Fruit fly (Drosophila melanogaster) whole organism, prepupa: ENCODE measurements around the gene RnpS1.

Source experiments
- CG11294 ChIP-seq: fragments of 200-800 bp; sonication (Bioruptor generic); IDR thresholded peaks from 2 replicates; pipeline ENCODE4 v1.3.6; 2022; ENCODE audit warnings: missing biosample characterization, missing genetic modification characterization
- CG11762 ChIP-seq: fragments of 200-800 bp; sonication (Bioruptor generic); optimal IDR thresholded peaks from 3 replicates; lab custom pipeline; 2016; ENCODE audit warnings: missing biosample characterization, missing genetic modification characterization; ENCODE audit not compliant: insufficient read depth
- CG11902 ChIP-seq: fragments of 200-800 bp; sonication (Bioruptor generic); optimal IDR thresholded peaks from 3 replicates; lab custom pipeline; 2016; ENCODE audit warnings: missing biosample characterization, missing genetic modification characterization
- CG15336 ChIP-seq: fragments of 200-800 bp; sonication (Bioruptor generic); IDR thresholded peaks from 2 replicates; pipeline ENCODE4 v1.3.6; 2022; ENCODE audit warnings: missing biosample characterization, missing genetic modification characterization
- CG1621 ChIP-seq: fragments of 200-800 bp; sonication (Bioruptor generic); optimal IDR thresholded peaks from 3 replicates; lab custom pipeline; 2018; ENCODE audit warnings: missing biosample characterization, mild to moderate bottlenecking, missing genetic modification characterization
- CG16779 ChIP-seq: fragments of 200-800 bp; sonication (Bioruptor generic); optimal IDR thresholded peaks from 3 replicates; lab custom pipeline; 2017; ENCODE audit warnings: missing biosample characterization, mild to moderate bottlenecking, missing genetic modification characterization
- CG31627 ChIP-seq: fragments of 200-800 bp; sonication (Bioruptor generic); optimal IDR thresholded peaks from 3 replicates; lab custom pipeline; 2016; ENCODE audit warnings: missing biosample characterization, missing genetic modification characterization
- CG32006 ChIP-seq: fragments of 200-800 bp; sonication (Bioruptor generic); optimal IDR thresholded peaks from 3 replicates; lab custom pipeline; 2017; ENCODE audit warnings: missing biosample characterization, mild to moderate bottlenecking, missing genetic modification characterization
- CG34406 ChIP-seq: fragments of 200-800 bp; sonication (Bioruptor generic); optimal IDR thresholded peaks from 3 replicates; lab custom pipeline; 2016; ENCODE audit warnings: missing biosample characterization, missing genetic modification characterization
- CG3919 ChIP-seq: fragments of 200-800 bp; sonication (Bioruptor generic); optimal IDR thresholded peaks from 3 replicates; lab custom pipeline; 2016; ENCODE audit warnings: missing biosample characterization, missing genetic modification characterization
- CG4318 ChIP-seq: fragments of 200-800 bp; sonication (Bioruptor generic); optimal IDR thresholded peaks from 3 replicates; lab custom pipeline; 2017; ENCODE audit warnings: missing biosample characterization, mild to moderate bottlenecking, missing genetic modification characterization
- CG6163 ChIP-seq: fragments of 200-800 bp; sonication (Bioruptor generic); IDR thresholded peaks from 3 replicates; pipeline ENCODE4 v1.3.6; 2022; ENCODE audit warnings: missing biosample characterization, missing genetic modification characterization
- CG6276 ChIP-seq: fragments of 200-800 bp; sonication (Bioruptor generic); optimal IDR thresholded peaks from 2 replicates; lab custom pipeline; 2017; ENCODE audit warnings: missing biosample characterization, mild to moderate bottlenecking, missing genetic modification characterization
- CG6792 ChIP-seq: fragments of 200-800 bp; sonication (Bioruptor generic); optimal IDR thresholded peaks from 3 replicates; lab custom pipeline; 2016; ENCODE audit warnings: missing biosample characterization, missing genetic modification characterization
- CG6854 ChIP-seq: fragments of 200-800 bp; sonication (Bioruptor generic); optimal IDR thresholded peaks from 2 replicates; lab custom pipeline; 2017; ENCODE audit warnings: missing biosample characterization, mild to moderate bottlenecking, missing genetic modification characterization
- CG8119 ChIP-seq: fragments of 200-800 bp; sonication (Bioruptor generic); IDR thresholded peaks from 3 replicates; pipeline ENCODE4 v1.3.6; 2022; ENCODE audit warnings: missing biosample characterization, missing genetic modification characterization
- CG8632 ChIP-seq: fragments of 200-800 bp; sonication (Bioruptor generic); optimal IDR thresholded peaks from 3 replicates; lab custom pipeline; 2016; ENCODE audit warnings: missing biosample characterization, missing genetic modification characterization
- CG9139 ChIP-seq: fragments of 200-800 bp; sonication (Bioruptor generic); optimal IDR thresholded peaks from 3 replicates; lab custom pipeline; 2017; ENCODE audit warnings: missing biosample characterization, mild to moderate bottlenecking, missing genetic modification characterization
- Eip75B ChIP-seq: fragments of 200-800 bp; sonication (Bioruptor generic); optimal IDR thresholded peaks from 3 replicates; lab custom pipeline; 2016; ENCODE audit warnings: missing biosample characterization, missing genetic modification characterization
- Eip78C ChIP-seq: fragments of 200-800 bp; sonication (Bioruptor generic); peaks from one replicate; lab custom pipeline; 2016; ENCODE audit warnings: missing biosample characterization, missing genetic modification characterization
- Eip93F ChIP-seq: fragments of 200-800 bp; sonication (Bioruptor generic); optimal IDR thresholded peaks from 2 replicates; lab custom pipeline; 2016; ENCODE audit warnings: missing biosample characterization, mild to moderate bottlenecking, missing genetic modification characterization
- Ets96B ChIP-seq: fragments of 200-800 bp; optimal IDR thresholded peaks from 2 replicates; lab custom pipeline; 2019; ENCODE audit warnings: missing biosample characterization, mild to moderate bottlenecking, missing genetic modification characterization, moderate library complexity
- Hr39 ChIP-seq: fragments of 200-800 bp; sonication (Bioruptor generic); optimal IDR thresholded peaks from 2 replicates; lab custom pipeline; 2016; ENCODE audit warnings: missing biosample characterization, missing genetic modification characterization
- Hr4 ChIP-seq: fragments of 200-800 bp; sonication (Bioruptor generic); optimal IDR thresholded peaks from 3 replicates; lab custom pipeline; 2016; ENCODE audit warnings: missing biosample characterization, missing genetic modification characterization
- Lpt ChIP-seq: fragments of 200-800 bp; sonication (Bioruptor generic); optimal IDR thresholded peaks from 3 replicates; lab custom pipeline; 2016; ENCODE audit warnings: missing biosample characterization, missing genetic modification characterization
- Met ChIP-seq: fragments of 200-800 bp; sonication (Bioruptor generic); optimal IDR thresholded peaks from 3 replicates; lab custom pipeline; 2016; ENCODE audit warnings: missing biosample characterization, missing genetic modification characterization
- Sox102F ChIP-seq: fragments of 200-800 bp; sonication (Bioruptor generic); optimal IDR thresholded peaks from 2 replicates; lab custom pipeline; 2016; ENCODE audit warnings: missing biosample characterization, mild to moderate bottlenecking, missing genetic modification characterization
- Sox14 ChIP-seq: fragments of 200-800 bp; sonication (Bioruptor generic); optimal IDR thresholded peaks from 3 replicates; lab custom pipeline; 2016; ENCODE audit warnings: missing biosample characterization, missing genetic modification characterization
- Sox15 ChIP-seq: fragments of 200-800 bp; sonication (Bioruptor generic); optimal IDR thresholded peaks from 3 replicates; lab custom pipeline; 2016; ENCODE audit warnings: missing biosample characterization, missing genetic modification characterization
- acj6 ChIP-seq: fragments of 200-800 bp; sonication (Bioruptor generic); optimal IDR thresholded peaks from 3 replicates; lab custom pipeline; 2016; ENCODE audit warnings: missing biosample characterization, missing genetic modification characterization
- cyc ChIP-seq: fragments of 200-800 bp; sonication (Bioruptor generic); optimal IDR thresholded peaks from 3 replicates; lab custom pipeline; 2016; ENCODE audit warnings: missing biosample characterization, missing genetic modification characterization
- dsx ChIP-seq: fragments of 200-800 bp; optimal IDR thresholded peaks from 3 replicates; lab custom pipeline; 2019; ENCODE audit warnings: missing biosample characterization, mild to moderate bottlenecking, missing genetic modification characterization, moderate library complexity; ENCODE audit not compliant: poor library complexity, severe bottlenecking
- eg ChIP-seq: fragments of 200-800 bp; sonication (Bioruptor generic); IDR thresholded peaks from 3 replicates; pipeline ENCODE4 v1.3.6; 2022; ENCODE audit warnings: missing biosample characterization, missing genetic modification characterization
- fd85E ChIP-seq: fragments of 200-800 bp; sonication (Bioruptor generic); optimal IDR thresholded peaks from 3 replicates; lab custom pipeline; 2016; ENCODE audit warnings: missing biosample characterization, missing genetic modification characterization
- fkh ChIP-seq: fragments of 200-800 bp; sonication (Bioruptor generic); optimal IDR thresholded peaks from 3 replicates; lab custom pipeline; 2017; ENCODE audit warnings: missing biosample characterization, mild to moderate bottlenecking, missing genetic modification characterization, moderate library complexity
- net ChIP-seq: fragments of 200-800 bp; sonication (Bioruptor generic); optimal IDR thresholded peaks from 3 replicates; lab custom pipeline; 2016; ENCODE audit warnings: missing biosample characterization, missing genetic modification characterization
- salr ChIP-seq, 2 experiments: fragments of 200-800 bp; sonication (Bioruptor generic); optimal IDR thresholded peaks; 3 replicates each; lab custom pipeline; 2016 to 2018; ENCODE audit warnings: missing biosample characterization in 2 of 2, missing genetic modification characterization in 2 of 2, mild to moderate bottlenecking in 1 of 2
- spab ChIP-seq: fragments of 200-800 bp; sonication (Bioruptor generic); optimal IDR thresholded peaks from 2 replicates; lab custom pipeline; 2017; ENCODE audit warnings: missing biosample characterization, mild to moderate bottlenecking, missing genetic modification characterization, missing genetic modification reagents
- ss ChIP-seq, 2 experiments: fragments of 200-800 bp; sonication (Bioruptor generic); optimal IDR thresholded peaks; 2 replicates in 1 of 2; 3 replicates in 1 of 2; lab custom pipeline; 2017 to 2018; ENCODE audit warnings: mild to moderate bottlenecking in 2 of 2, missing biosample characterization in 2 of 2, missing genetic modification characterization in 2 of 2, moderate library complexity in 1 of 2
- svp ChIP-seq: fragments of 200-800 bp; sonication (Bioruptor generic); peaks from one replicate; lab custom pipeline; 2016; ENCODE audit warnings: missing biosample characterization, missing genetic modification characterization
- topi ChIP-seq: fragments of 200-800 bp; sonication (Bioruptor generic); optimal IDR thresholded peaks from 3 replicates; lab custom pipeline; 2016; ENCODE audit warnings: missing biosample characterization, missing genetic modification characterization
- vri ChIP-seq: fragments of 200-800 bp; sonication (Bioruptor generic); optimal IDR thresholded peaks from 3 replicates; lab custom pipeline; 2016; ENCODE audit warnings: missing biosample characterization, mild to moderate bottlenecking, missing genetic modification characterization

Gene RnpS1

dm6 chr3R:9546808-9547381 is 4.9 kb upstream of the RnpS1 start:
- TF ChIP-seq CG6163 (no peak), salr (GFP tag; optimal IDR thresholded peaks at IDR 0.05; lab: Kevin White, UChicago) (no peak), Met (GFP tag; lab: Kevin White, UChicago) (no peak), fkh (GFP tag; lab: Kevin White, UChicago) (no peak), Hr4 (no peak), CG8632 (GFP tag; lab: Kevin White, UChicago) (no peak), Sox102F (GFP tag; lab: Kevin White, UChicago) (no peak), Eip93F (no peak), cyc (GFP tag; lab: Kevin White, UChicago) (no peak), CG6276 (no peak), CG1621 (tag; lab: Kevin White, UChicago) (no peak), acj6 (GFP tag; lab: Kevin White, UChicago) (no peak), CG4318 (GFP tag; lab: Kevin White, UChicago) (no peak), CG6792 (GFP tag; lab: Kevin White, UChicago) (no peak)
- TF ChIP-seq, all 60 proteins: peak for 0

- TF ChIP-seq fkh (GFP tag; lab: Kevin White, UChicago) (peak; percentile 22), fd85E (GFP tag; lab: Kevin White, UChicago) (no peak)
- TF ChIP-seq, all 60 proteins: peak for 1
These were observed 3.1 kb upstream of the RnpS1 start for dm6 chr3R:9548769-9549168.

- no peak for TF ChIP-seq CG11762
- TF ChIP-seq CG9139 (GFP tag; lab: Kevin White, UChicago), result peak; percentile 36
- TF ChIP-seq Eip78C (GFP tag; lab: Kevin White, UChicago), result peak; percentile 82
- no peak for TF ChIP-seq CG6854 (GFP tag; lab: Kevin White, UChicago)
- no peak for TF ChIP-seq CG31627 (GFP tag; lab: Kevin White, UChicago)
- TF ChIP-seq CG6276, result peak; percentile 27
- peak; percentile 70 for TF ChIP-seq vri (GFP tag; lab: Kevin White, UChicago)
- peak; percentile 26 for TF ChIP-seq net (GFP tag; lab: Kevin White, UChicago)
- no peak for TF ChIP-seq topi (GFP tag; lab: Kevin White, UChicago)
- peak; percentile 23 for TF ChIP-seq CG3919
- no peak for TF ChIP-seq CG8119 (GFP tag; lab: Robert Waterston, UW)
- TF ChIP-seq Ets96B (tag; lab: Kevin White, UChicago), result peak; percentile 5
- TF ChIP-seq CG34406 (GFP tag; lab: Kevin White, UChicago), result no peak
- TF ChIP-seq CG6163, result no peak
- TF ChIP-seq Hr39 (GFP tag; lab: Kevin White, UChicago), result no peak
- TF ChIP-seq Sox102F (GFP tag; lab: Kevin White, UChicago), result peak; percentile 46
- peak; percentile 79 for TF ChIP-seq dsx (GFP tag; lab: Kevin White, UChicago)
- no peak for TF ChIP-seq salr (GFP tag; optimal IDR thresholded peaks at IDR 0.05; lab: Kevin White, UChicago)
- TF ChIP-seq CG8632 (GFP tag; lab: Kevin White, UChicago), result peak; percentile 10
- TF ChIP-seq ss (GFP tag; optimal IDR thresholded peaks at IDR 0.05; lab: Kevin White, UChicago), result peak in 1 of 2 experiments; percentile 25
- TF ChIP-seq Eip93F, result peak; percentile 6
- TF ChIP-seq eg (GFP tag; lab: Robert Waterston, UW), result no peak
- TF ChIP-seq CG6792 (GFP tag; lab: Kevin White, UChicago), result no peak
- no peak for TF ChIP-seq Sox15 (GFP tag; lab: Kevin White, UChicago)
- TF ChIP-seq CG11902 (GFP tag; lab: Kevin White, UChicago), result no peak
- TF ChIP-seq cyc (GFP tag; lab: Kevin White, UChicago), result no peak
- no peak for TF ChIP-seq Met (GFP tag; lab: Kevin White, UChicago)
- TF ChIP-seq svp (GFP tag; lab: Kevin White, UChicago), result peak; percentile 78
- TF ChIP-seq CG4318 (GFP tag; lab: Kevin White, UChicago), result no peak
- TF ChIP-seq Sox14 (GFP tag; lab: Kevin White, UChicago), result peak; percentile 45
- TF ChIP-seq CG15336, result no peak
- no peak for TF ChIP-seq Hr4
- TF ChIP-seq spab (GFP tag; lab: Kevin White, UChicago), result no peak
- peak; percentile 3 for TF ChIP-seq Lpt
- no peak for TF ChIP-seq acj6 (GFP tag; lab: Kevin White, UChicago)
- no peak for TF ChIP-seq CG1621 (tag; lab: Kevin White, UChicago)
- TF ChIP-seq CG16779 (tag; lab: Kevin White, UChicago), result peak; percentile 42
- TF ChIP-seq Eip75B (GFP tag; lab: Kevin White, UChicago), result no peak
- peak; percentile 29 for TF ChIP-seq fkh (GFP tag; lab: Kevin White, UChicago)
- no peak for TF ChIP-seq CG32006 (GFP tag; lab: Kevin White, UChicago)
- TF ChIP-seq CG11294, result no peak
These were observed 1.4 kb upstream of the RnpS1 start for dm6 chr3R:9550265-9551012.
